Worm (Caenorhabditis elegans): Measurements from ENCODE around the gene egl-38.

ce11 chrIV:10151439-10151997 lies 41.2 kb upstream of the egl-38 start, which contains the start of gene copg-1:
- no peak for TF ChIP-seq med-1 (GFP tag; optimal IDR thresholded peaks at IDR 0.05; ENCODE audit: insufficient read depth)
- no peak for TF ChIP-seq T22C8.4 (GFP tag; IDR thresholded peaks at IDR 0.05)
- TF ChIP-seq ref-1 (GFP tag; conservative IDR thresholded peaks at IDR 0.05) = no peak
- TF ChIP-seq ztf-29 (GFP tag; IDR thresholded peaks at IDR 0.05) = no peak
- TF ChIP-seq flt-1 (GFP tag; IDR thresholded peaks at IDR 0.05) = no peak
- TF ChIP-seq ztf-23 (GFP tag; IDR thresholded peaks at IDR 0.05) = no peak
- TF ChIP-seq tab-1 (GFP tag; IDR thresholded peaks at IDR 0.05) = no peak
- TF ChIP-seq klf-2 (GFP tag; conservative IDR thresholded peaks at IDR 0.05) = no peak
- no peak for TF ChIP-seq cog-1 (tag; optimal IDR thresholded peaks at IDR 0.05)
